Fruit fly (Drosophila melanogaster): ENCODE measurements around the gene CG10516.

The CG10516 gene

DNA sequence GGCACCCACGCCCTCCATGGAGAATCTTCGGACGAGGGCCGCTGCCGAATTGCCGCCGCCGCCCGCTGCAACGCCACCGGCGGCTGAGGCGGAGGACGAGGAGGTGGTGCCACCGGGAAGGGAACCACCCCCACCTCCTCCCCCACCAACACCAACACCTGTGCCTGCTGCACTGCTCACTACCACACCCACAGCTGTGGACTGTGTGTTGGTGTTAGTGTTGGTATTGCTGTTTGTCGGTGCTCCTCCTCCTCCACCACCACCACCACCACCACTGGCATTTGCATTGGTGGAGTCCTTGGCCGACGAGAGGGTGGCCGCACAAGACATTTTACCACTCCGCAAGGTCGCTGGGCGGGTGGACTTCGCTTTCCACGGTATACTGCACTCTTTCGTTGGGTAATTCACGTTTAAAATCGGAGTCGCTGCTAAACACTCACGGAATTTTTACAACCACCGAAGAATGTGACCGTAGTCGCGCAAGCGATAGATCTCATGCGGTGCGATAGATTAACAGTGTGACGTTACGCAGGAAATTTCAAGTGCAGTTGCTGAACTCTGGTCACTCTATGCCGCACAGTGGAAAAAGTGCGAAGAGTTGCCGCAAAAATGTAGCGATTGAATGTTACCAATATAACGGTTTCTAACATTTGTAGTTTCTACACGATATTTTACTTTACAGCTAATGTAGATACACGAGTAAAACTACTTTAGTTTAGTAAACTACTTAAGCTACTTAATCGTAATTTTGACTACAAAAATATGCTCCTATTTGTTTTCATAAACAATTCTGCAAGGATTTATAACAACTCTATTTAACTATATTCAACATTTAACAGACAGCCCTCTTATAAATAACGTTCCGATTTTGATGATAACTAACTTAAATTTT lies 43.6 kb downstream of the CG10516 start, which contains the start of gene mib1 (continued):
- TF ChIP-seq CG11247 (GFP tag; IDR thresholded peaks at IDR 0.05), result no peak
- TF ChIP-seq CG4424 (GFP tag; optimal IDR thresholded peaks at IDR 0.05), result no peak
- TF ChIP-seq CG6765 (GFP tag; optimal IDR thresholded peaks at IDR 0.05), result no peak
- no peak for TF ChIP-seq br (optimal IDR thresholded peaks at IDR 0.05)
- TF ChIP-seq CG2116 (GFP tag; optimal IDR thresholded peaks at IDR 0.05), result peak; percentile 47
- peak; percentile 93 for TF ChIP-seq amos (GFP tag; IDR thresholded peaks at IDR 0.05; ENCODE audit: partially characterized antibody)
- TF ChIP-seq h (optimal IDR thresholded peaks at IDR 0.05), result no peak
- peak; percentile 3 for TF ChIP-seq cwo (GFP tag; optimal IDR thresholded peaks at IDR 0.05)
- no peak for TF ChIP-seq en (GFP tag; optimal IDR thresholded peaks at IDR 0.05)
- TF ChIP-seq CG34422 (GFP tag; IDR thresholded peaks at IDR 0.05), result peak; percentile 76; the same call in 2 of the 3 replicates
- peak; percentile 92 for TF ChIP-seq CG34224 (GFP tag; IDR thresholded peaks at IDR 0.05; ENCODE audit: partially characterized antibody)
- peak; percentile 59 for TF ChIP-seq dm (GFP tag; optimal IDR thresholded peaks at IDR 0.05)
- TF ChIP-seq eyg (GFP tag; optimal IDR thresholded peaks at IDR 0.05), result no peak
- peak; percentile 6 for TF ChIP-seq CG17385 (GFP tag; optimal IDR thresholded peaks at IDR 0.05)
- TF ChIP-seq Chrac-16 (GFP tag; optimal IDR thresholded peaks at IDR 0.05), result no peak
- TF ChIP-seq Rx (GFP tag; IDR thresholded peaks at IDR 0.05), result no peak
- peak; percentile 79 for TF ChIP-seq Sry-δ (GFP tag; optimal IDR thresholded peaks at IDR 0.05)
- TF ChIP-seq Hsf (GFP tag; optimal IDR thresholded peaks at IDR 0.05), result peak; percentile 24
- TF ChIP-seq CG12299 (tag; optimal IDR thresholded peaks at IDR 0.05), result peak; percentile 47
- TF ChIP-seq CG3847 (GFP tag; IDR thresholded peaks at IDR 0.05), result peak; percentile 89
- peak; percentile 65 for TF ChIP-seq CG12391 (tag; optimal IDR thresholded peaks at IDR 0.05)
- TF ChIP-seq CG7786 (GFP tag; optimal IDR thresholded peaks at IDR 0.05), result peak; percentile 26
- no peak for TF ChIP-seq fd3F (GFP tag; optimal IDR thresholded peaks at IDR 0.05)
- no peak for TF ChIP-seq ap (GFP tag; IDR thresholded peaks at IDR 0.05)
- TF ChIP-seq Ptx1 (GFP tag; IDR thresholded peaks at IDR 0.05), result peak; percentile 26; the same call in 1 of the 2 replicates
- no peak for TF ChIP-seq lov (optimal IDR thresholded peaks at IDR 0.05)
- peak; percentile 62; the same call in 1 of the 3 replicates for TF ChIP-seq lov (GFP tag; IDR thresholded peaks at IDR 0.05)
- TF ChIP-seq MTF-1 (GFP tag; optimal IDR thresholded peaks at IDR 0.05; ENCODE audit: borderline replicate concordance), result no peak
- no peak for TF ChIP-seq CG32772 (GFP tag; IDR thresholded peaks at IDR 0.05)
- TF ChIP-seq CG10431 (GFP tag; optimal IDR thresholded peaks at IDR 0.05), result no peak
- no peak for TF ChIP-seq sim (GFP tag; IDR thresholded peaks at IDR 0.05)
- no peak for TF ChIP-seq CG18262 (tag; optimal IDR thresholded peaks at IDR 0.05)
- no peak for TF ChIP-seq pita (GFP tag; optimal IDR thresholded peaks at IDR 0.05)
- TF ChIP-seq CG1024 (GFP tag; IDR thresholded peaks at IDR 0.05), result no peak
- TF ChIP-seq kah (GFP tag; optimal IDR thresholded peaks at IDR 0.05), result peak; percentile 86
- no peak for TF ChIP-seq ttk (GFP tag; IDR thresholded peaks at IDR 0.05)
- TF ChIP-seq CG8388 (GFP tag; optimal IDR thresholded peaks at IDR 0.05), result no peak
- no peak for TF ChIP-seq kay (GFP tag; optimal IDR thresholded peaks at IDR 0.05)
- no peak for TF ChIP-seq tap (tag; optimal IDR thresholded peaks at IDR 0.05)
- no peak for TF ChIP-seq schlank (tag; optimal IDR thresholded peaks at IDR 0.05)
- TF ChIP-seq usp (GFP tag; optimal IDR thresholded peaks at IDR 0.05), result no peak
- TF ChIP-seq ftz-f1 (GFP tag; optimal IDR thresholded peaks at IDR 0.05), result peak; percentile 64
- no peak for TF ChIP-seq Hmx (GFP tag; optimal IDR thresholded peaks at IDR 0.05)
- peak; percentile 40 for TF ChIP-seq CG2120 (GFP tag; optimal IDR thresholded peaks at IDR 0.05)
- peak; percentile 25; the same call in 1 of the 2 replicates for TF ChIP-seq klu (GFP tag; IDR thresholded peaks at IDR 0.05)
- TF ChIP-seq TFAM (GFP tag; optimal IDR thresholded peaks at IDR 0.05), result no peak
- no peak for TF ChIP-seq CG15479 (GFP tag; optimal IDR thresholded peaks at IDR 0.05)
- peak; percentile 12 for TF ChIP-seq CG33557 (GFP tag; optimal IDR thresholded peaks at IDR 0.05)
- no peak for TF ChIP-seq exex (tag; optimal IDR thresholded peaks at IDR 0.05)
- TF ChIP-seq CG14710 (tag; optimal IDR thresholded peaks at IDR 0.05), result peak; percentile 91
- TF ChIP-seq CG16863 (GFP tag; optimal IDR thresholded peaks at IDR 0.05), result no peak

Data from whole organism, embryonic.